Fruit fly (Drosophila melanogaster) whole organism, wandering third instar larva: ENCODE data around the gene mbt.

Experiments used
- Dfd ChIP-seq: fragments of >200 bp; optimal IDR thresholded peaks from 2 replicates; lab custom pipeline; 2017; ENCODE audit warnings: missing biosample characterization, missing genetic modification characterization
- HLH106 ChIP-seq: fragments of 200-800 bp; optimal IDR thresholded peaks from 3 replicates; lab custom pipeline; 2019; ENCODE audit warnings: missing biosample characterization, mild to moderate bottlenecking, missing genetic modification characterization, moderate library complexity
- Hr78 ChIP-seq: fragments of >200 bp; optimal IDR thresholded peaks from 2 replicates; lab custom pipeline; 2017; ENCODE audit warnings: missing biosample characterization, missing genetic modification characterization
- OdsH ChIP-seq: fragments of 200-800 bp; sonication (Bioruptor generic); optimal IDR thresholded peaks from 2 replicates; lab custom pipeline; 2016; ENCODE audit warnings: missing biosample characterization, mild to moderate bottlenecking, missing genetic modification characterization
- h ChIP-seq: fragments of 200-800 bp; sonication (Bioruptor generic); optimal IDR thresholded peaks from 3 replicates; lab custom pipeline; 2016; ENCODE audit warnings: missing biosample characterization, mild to moderate bottlenecking, missing genetic modification characterization
- jim ChIP-seq: fragments of 175-275, 200-325 bp; sonication (Bioruptor generic); optimal IDR thresholded peaks from 2 replicates; lab custom pipeline; 2016; ENCODE audit warnings: missing biosample characterization, mild to moderate bottlenecking, missing genetic modification characterization
- pan ChIP-seq: fragments of >200 bp; optimal IDR thresholded peaks from 2 replicates; lab custom pipeline; 2017
- psq ChIP-seq: fragments of 200-800 bp; sonication (Bioruptor generic); optimal IDR thresholded peaks from 3 replicates; lab custom pipeline; 2017; ENCODE audit warnings: missing biosample characterization, mild to moderate bottlenecking, missing genetic modification characterization, moderate library complexity
- usp ChIP-seq: fragments of >200 bp; optimal IDR thresholded peaks from 2 replicates; lab custom pipeline; 2017; ENCODE audit warnings: missing biosample characterization, missing genetic modification characterization
- woc ChIP-seq: sonication (Bioruptor generic); optimal IDR thresholded peaks from 2 replicates; lab custom pipeline; 2016; ENCODE audit warnings: missing biosample characterization, mild to moderate bottlenecking, missing genetic modification characterization

dm6 chrX:16632135-16632534 is 21.6 kb downstream of the mbt start, which contains the start of gene CG9777:
- TF ChIP-seq psq (no peak), jim (GFP tag; lab: Kevin White, UChicago) (no peak), usp (GFP tag; lab: Kevin White, UChicago) (no peak), OdsH (GFP tag; lab: Kevin White, UChicago) (no peak), pan (lab: Kevin White, UChicago) (no peak), Dfd (GFP tag; lab: Kevin White, UChicago) (no peak), Hr78 (GFP tag; lab: Kevin White, UChicago) (no peak), h (GFP tag; lab: Kevin White, UChicago) (no peak), woc (GFP tag; lab: Kevin White, UChicago) (no peak), HLH106 (no peak)
